Fruit fly (Drosophila melanogaster): ENCODE measurements around the gene CG43094.

The CG43094 gene

DNA sequence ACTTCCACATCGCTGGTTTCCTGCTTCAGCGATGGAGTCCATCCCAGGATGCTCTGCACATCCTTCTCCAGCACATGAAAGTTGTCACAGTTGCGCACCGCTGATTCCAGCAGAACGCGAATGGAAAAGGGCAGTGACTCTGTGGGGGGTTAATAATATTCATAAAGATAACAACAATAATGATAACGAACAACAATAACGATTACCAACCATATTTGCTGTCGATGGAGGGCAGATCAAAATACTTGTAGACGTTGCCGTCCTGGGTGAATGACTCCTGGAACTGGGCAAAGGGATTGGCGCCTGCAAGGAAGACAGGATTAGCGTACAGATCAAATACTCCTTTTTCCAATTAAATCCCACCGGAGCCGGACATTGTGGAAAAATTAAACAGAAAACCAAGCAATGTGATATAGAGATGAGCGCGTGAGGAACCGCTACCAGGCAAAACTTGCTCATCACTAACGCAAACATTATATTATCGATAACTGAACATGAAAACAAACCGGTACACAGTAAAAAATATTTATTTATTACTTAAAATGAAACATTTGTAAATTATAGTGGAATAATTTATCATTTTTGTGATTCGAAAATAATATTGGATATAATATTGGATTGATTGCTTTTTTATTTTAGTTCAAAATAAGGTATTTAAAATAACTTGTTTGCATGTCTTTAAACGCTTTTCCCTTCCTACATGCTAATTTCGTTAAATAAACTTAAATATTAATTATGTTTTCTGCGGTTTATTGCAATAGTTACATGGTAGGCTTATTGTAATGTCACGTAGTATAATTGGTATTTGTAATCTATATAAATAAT lies 46.4 kb downstream of the CG43094 start, which contains the start of gene Irp-1A (continued):
- peak; percentile 46 for TF ChIP-seq Sox14 (GFP tag; optimal IDR thresholded peaks at IDR 0.05)
- TF ChIP-seq topi (GFP tag; optimal IDR thresholded peaks at IDR 0.05): peak; percentile 47
- peak; percentile 2 for TF ChIP-seq CG8319 (GFP tag; optimal IDR thresholded peaks at IDR 0.05)
- peak; percentile 50 for TF ChIP-seq CG6792 (GFP tag; optimal IDR thresholded peaks at IDR 0.05)
- peak; percentile 47 for TF ChIP-seq lz (GFP tag; optimal IDR thresholded peaks at IDR 0.05)
- peak; percentile 46 for TF ChIP-seq Met (GFP tag; optimal IDR thresholded peaks at IDR 0.05)
- TF ChIP-seq fkh (GFP tag; optimal IDR thresholded peaks at IDR 0.05): peak; percentile 98
- TF ChIP-seq salr (GFP tag; optimal IDR thresholded peaks at IDR 0.05): peak in 1 of 2 experiments; percentile 24
- TF ChIP-seq CG31627 (GFP tag; optimal IDR thresholded peaks at IDR 0.05): peak; percentile 32
- peak; percentile 47 for TF ChIP-seq CG11762 (GFP tag; optimal IDR thresholded peaks at IDR 0.05; ENCODE audit: insufficient read depth)
- peak; percentile 46 for TF ChIP-seq CG10669 (GFP tag; optimal IDR thresholded peaks at IDR 0.05)
- peak; percentile 52 for TF ChIP-seq achi (GFP tag; optimal IDR thresholded peaks at IDR 0.05)
- no peak for TF ChIP-seq spab (GFP tag; optimal IDR thresholded peaks at IDR 0.05)
- peak; percentile 78 for TF ChIP-seq dsx (GFP tag; optimal IDR thresholded peaks at IDR 0.05; ENCODE audit: poor library complexity, severe bottlenecking)
- TF ChIP-seq cyc (GFP tag; optimal IDR thresholded peaks at IDR 0.05): peak; percentile 34
- TF ChIP-seq CG6163 (GFP tag; IDR thresholded peaks at IDR 0.05): peak; percentile 41; the same call in 1 of the 3 replicates
- TF ChIP-seq Smox (GFP tag; optimal IDR thresholded peaks at IDR 0.05): peak; percentile 62
- TF ChIP-seq CG11902 (GFP tag; optimal IDR thresholded peaks at IDR 0.05): no peak
- peak; percentile 66 for TF ChIP-seq Gug (GFP tag; IDR thresholded peaks at IDR 0.05)
- no peak for TF ChIP-seq CG1621 (tag; optimal IDR thresholded peaks at IDR 0.05)
- peak; percentile 1 for TF ChIP-seq Sox15 (GFP tag; optimal IDR thresholded peaks at IDR 0.05)
- TF ChIP-seq CG7368 (GFP tag; optimal IDR thresholded peaks at IDR 0.05): peak; percentile 49

DNA sequence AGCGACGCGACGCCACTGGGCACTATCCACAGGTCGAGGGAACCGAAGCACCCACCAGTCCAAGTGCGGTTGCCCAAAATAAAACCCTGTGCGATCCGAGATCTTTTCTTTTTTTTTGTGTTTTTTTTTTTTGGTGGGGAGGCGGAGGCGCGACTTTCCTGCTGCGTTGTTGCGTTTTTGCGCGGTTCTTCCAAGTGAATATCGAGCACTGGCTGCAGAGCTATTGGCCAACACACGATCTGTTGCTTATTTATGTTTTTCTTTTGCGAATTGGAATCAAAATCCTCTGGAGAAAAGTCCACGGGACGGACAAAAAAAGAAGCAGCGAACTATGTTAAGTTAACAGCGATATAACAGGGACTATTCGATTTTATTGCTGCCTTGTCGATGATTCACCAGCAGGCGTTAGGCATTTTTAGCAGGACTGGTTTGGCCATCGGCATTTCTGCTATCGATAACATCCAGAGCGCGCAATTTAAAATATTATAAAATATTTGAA lies 49.9 kb downstream of the CG43094 start, which contains the start of gene wge:
TSS of gene wge (minus strand) at position 343 of the 499 bp plus-strand sequence.
- peak; percentile 28 for TF ChIP-seq svp (GFP tag)
- TF ChIP-seq Lpt (GFP tag; optimal IDR thresholded peaks at IDR 0.05): peak; percentile 65
- peak; percentile 37 for TF ChIP-seq vri (GFP tag; optimal IDR thresholded peaks at IDR 0.05)
- TF ChIP-seq Eip75B (GFP tag; optimal IDR thresholded peaks at IDR 0.05): no peak
- TF ChIP-seq fkh (GFP tag; optimal IDR thresholded peaks at IDR 0.05): no peak
- TF ChIP-seq esn (GFP tag; optimal IDR thresholded peaks at IDR 0.05): peak; percentile 27
- no peak for TF ChIP-seq Sox102F (GFP tag; optimal IDR thresholded peaks at IDR 0.05)
- TF ChIP-seq eg (GFP tag; IDR thresholded peaks at IDR 0.05): peak; percentile 80
- TF ChIP-seq CG10631 (GFP tag; optimal IDR thresholded peaks at IDR 0.05): no peak
- TF ChIP-seq OdsH (GFP tag; optimal IDR thresholded peaks at IDR 0.05): no peak
- no peak for TF ChIP-seq Ets21C (GFP tag; optimal IDR thresholded peaks at IDR 0.05)
- no peak for TF ChIP-seq Met (GFP tag; optimal IDR thresholded peaks at IDR 0.05)
- TF ChIP-seq Eip78C (GFP tag): peak; percentile 20
- TF ChIP-seq Eip93F (GFP tag; optimal IDR thresholded peaks at IDR 0.05): peak; percentile 47
- peak; percentile 78 for TF ChIP-seq CG1621 (tag; optimal IDR thresholded peaks at IDR 0.05)
- peak; percentile 78 for TF ChIP-seq CG15336 (GFP tag; IDR thresholded peaks at IDR 0.05)
- no peak for TF ChIP-seq fd85E (GFP tag; optimal IDR thresholded peaks at IDR 0.05)
- TF ChIP-seq CG8632 (GFP tag; optimal IDR thresholded peaks at IDR 0.05): peak; percentile 52
- TF ChIP-seq achi (GFP tag; optimal IDR thresholded peaks at IDR 0.05): peak; percentile 47
- TF ChIP-seq pdm3 (GFP tag; optimal IDR thresholded peaks at IDR 0.05): no peak
- peak; percentile 22 for TF ChIP-seq CG6792 (GFP tag; optimal IDR thresholded peaks at IDR 0.05)
- TF ChIP-seq CG6854 (GFP tag; optimal IDR thresholded peaks at IDR 0.05): peak; percentile 18
- TF ChIP-seq Sox15 (GFP tag; optimal IDR thresholded peaks at IDR 0.05): no peak
- TF ChIP-seq CG11762 (GFP tag; optimal IDR thresholded peaks at IDR 0.05; ENCODE audit: insufficient read depth): peak; percentile 21
- peak; percentile 44 to 85 for TF ChIP-seq salr (GFP tag; optimal IDR thresholded peaks at IDR 0.05)
- TF ChIP-seq CG6163 (GFP tag; IDR thresholded peaks at IDR 0.05): peak; percentile 63; the same call in 2 of the 3 replicates
- TF ChIP-seq CG8319 (GFP tag; optimal IDR thresholded peaks at IDR 0.05): peak; percentile 24
- TF ChIP-seq CG11902 (GFP tag; optimal IDR thresholded peaks at IDR 0.05): no peak
- peak; percentile 93 for TF ChIP-seq CG6808 (GFP tag; optimal IDR thresholded peaks at IDR 0.05)
- TF ChIP-seq net (GFP tag; optimal IDR thresholded peaks at IDR 0.05): peak; percentile 81
- peak; percentile 64 for TF ChIP-seq Ets96B (tag; optimal IDR thresholded peaks at IDR 0.05)
- TF ChIP-seq ss (GFP tag; optimal IDR thresholded peaks at IDR 0.05): peak; percentile 92 to 96
- no peak for TF ChIP-seq CG31627 (GFP tag; optimal IDR thresholded peaks at IDR 0.05)
- TF ChIP-seq CG8119 (GFP tag; IDR thresholded peaks at IDR 0.05): peak; percentile 90
- TF ChIP-seq spab (GFP tag; optimal IDR thresholded peaks at IDR 0.05): peak; percentile 87
- peak; percentile 69 for TF ChIP-seq Gug (GFP tag; IDR thresholded peaks at IDR 0.05)
- peak; percentile 1 for TF ChIP-seq lz (GFP tag; optimal IDR thresholded peaks at IDR 0.05)
- TF ChIP-seq CG3032 (tag; optimal IDR thresholded peaks at IDR 0.05): peak; percentile 64
